Fruit fly (Drosophila melanogaster) S2 (cell line): ENCODE data around the gene tctn.

Source experiments
- CG8478 ChIP-seq: fragments of >200 bp; optimal IDR thresholded peaks from 2 replicates; lab custom pipeline; 2018
- CTCF ChIP-seq, 2 experiments: fragments of >200 bp; optimal IDR thresholded peaks; 2 replicates each; lab custom pipeline; 2018

The tctn gene

dm6 chr2L:6086771-6087170 is 43.7 kb downstream of the tctn start:
- no peak for TF ChIP-seq CTCF (optimal IDR thresholded peaks at IDR 0.05; lab: Kevin White, UChicago)
- no peak for TF ChIP-seq CG8478 (lab: Kevin White, UChicago)

- TF ChIP-seq CTCF (optimal IDR thresholded peaks at IDR 0.05; lab: Kevin White, UChicago) (no peak), CG8478 (lab: Kevin White, UChicago) (no peak)
Measured at dm6 chr2L:6085733-6086317, 44.6 kb downstream of the tctn start.

DNA sequence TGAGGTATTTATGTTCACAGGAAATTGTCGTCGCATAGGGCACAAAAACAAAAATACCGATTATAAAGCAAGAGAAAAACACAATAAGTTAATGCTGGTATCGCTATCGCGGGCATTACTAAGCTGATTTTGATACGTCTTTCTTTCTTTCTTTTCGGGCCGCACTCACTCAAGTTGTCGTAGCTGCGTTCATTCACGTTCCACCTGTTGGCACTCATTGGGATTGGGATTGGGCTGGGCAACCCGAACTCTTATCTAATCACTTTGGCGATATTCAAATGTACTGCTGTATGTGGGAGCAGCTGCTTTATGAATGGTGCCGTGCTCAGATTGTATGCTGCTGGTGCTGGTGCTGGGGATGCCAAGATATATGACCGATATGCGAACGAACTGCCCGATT is 45.8 kb downstream of the tctn start:
- no peak for TF ChIP-seq CG8478 (lab: Kevin White, UChicago)
- TF ChIP-seq CTCF (optimal IDR thresholded peaks at IDR 0.05; lab: Kevin White, UChicago), result no peak

dm6 chr2L:6082936-6083627 is 47.4 kb downstream of the tctn start:
- TF ChIP-seq CG8478 (lab: Kevin White, UChicago) (no peak), CTCF (optimal IDR thresholded peaks at IDR 0.05; lab: Kevin White, UChicago) (no peak)

DNA sequence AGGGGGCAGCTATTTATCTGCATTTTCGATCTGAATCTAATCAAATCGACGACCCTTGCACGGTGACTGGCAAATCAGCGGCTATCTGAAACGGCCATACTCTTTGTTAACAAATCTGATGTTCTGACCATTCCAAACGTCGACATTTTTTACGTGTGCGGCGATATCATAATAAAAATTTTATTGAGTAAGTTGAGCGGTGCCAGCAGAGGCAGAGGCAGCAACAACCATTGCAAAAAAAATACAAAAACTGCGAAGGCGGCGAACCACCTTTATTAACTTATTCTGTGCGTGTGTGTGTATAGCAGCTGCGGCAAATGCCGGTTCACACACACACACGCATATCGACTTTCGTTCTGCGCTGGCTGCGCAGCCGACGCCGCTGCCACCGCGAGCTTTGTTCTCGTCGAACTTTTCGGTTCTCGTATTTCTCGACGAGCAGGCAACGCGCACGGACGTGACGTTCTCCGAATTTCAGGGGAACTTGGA is 48.2 kb downstream of the tctn start, which contains the start of gene Kr-h1:
TSS of gene Kr-h1 (plus strand) at position 447 of the 489 bp plus-strand sequence.
- TF ChIP-seq CTCF (optimal IDR thresholded peaks at IDR 0.05; lab: Kevin White, UChicago), result no peak

dm6 chr2L:6081134-6081832 is 49.2 kb downstream of the tctn start:
- no peak for TF ChIP-seq CTCF (optimal IDR thresholded peaks at IDR 0.05; lab: Kevin White, UChicago)
- TF ChIP-seq CG8478 (lab: Kevin White, UChicago), result no peak

- TF ChIP-seq CG8478 (lab: Kevin White, UChicago) (no peak), CTCF (optimal IDR thresholded peaks at IDR 0.05; lab: Kevin White, UChicago) (no peak)
Measured at dm6 chr2L:6080329-6080728, 50.1 kb downstream of the tctn start.

dm6 chr2L:6078757-6079351 is 51.6 kb downstream of the tctn start:
- no peak for TF ChIP-seq CTCF (optimal IDR thresholded peaks at IDR 0.05; lab: Kevin White, UChicago)
- no peak for TF ChIP-seq CG8478 (lab: Kevin White, UChicago)
